Fruit fly (Drosophila melanogaster) whole organism, embryonic: ENCODE data around the gene CG42699.
A peak's percentile ranks its signal among the peaks of the same experiment; 100 is the strongest.

Source experiments
- Antp ChIP-seq: fragments of 200-800 bp; sonication (Bioruptor generic); optimal IDR thresholded peaks from 3 replicates; lab custom pipeline; 2016; ENCODE audit warnings: missing biosample characterization, missing genetic modification characterization
- Atf-2 ChIP-seq: fragments of 200-800 bp; sonication (Bioruptor generic); optimal IDR thresholded peaks from 2 replicates; lab custom pipeline; 2016; ENCODE audit warnings: missing biosample characterization, missing genetic modification characterization
- CG10209 ChIP-seq: fragments of 200-800 bp; sonication (Bioruptor generic); optimal IDR thresholded peaks from 3 replicates; lab custom pipeline; 2017; ENCODE audit warnings: missing biosample characterization, mild to moderate bottlenecking, missing genetic modification characterization, missing genetic modification reagents
- CG11093 ChIP-seq: fragments of 200-800 bp; sonication (Bioruptor generic); IDR thresholded peaks from 3 replicates; pipeline ENCODE4 v1.3.6; 2022; ENCODE audit warnings: missing biosample characterization, missing genetic modification characterization
- CG11456 ChIP-seq: fragments of 200-800 bp; sonication (Bioruptor generic); IDR thresholded peaks from 3 replicates; pipeline ENCODE4 v1.3.6; 2022; ENCODE audit warnings: missing biosample characterization, missing genetic modification characterization
- CG12219 ChIP-seq: fragments of 200-800 bp; sonication (Bioruptor generic); optimal IDR thresholded peaks from 3 replicates; lab custom pipeline; 2018; ENCODE audit warnings: missing biosample characterization, mild to moderate bottlenecking, missing genetic modification characterization
- CG12942 ChIP-seq: fragments of 200-800 bp; sonication (Bioruptor generic); optimal IDR thresholded peaks from 3 replicates; lab custom pipeline; 2016; ENCODE audit warnings: missing biosample characterization, missing genetic modification characterization
- CG15011 ChIP-seq: fragments of 200-800 bp; sonication (Bioruptor generic); optimal IDR thresholded peaks from 3 replicates; lab custom pipeline; 2018; ENCODE audit warnings: missing biosample characterization, mild to moderate bottlenecking, missing genetic modification characterization
- CG15696 ChIP-seq: fragments of 200-800 bp; sonication (Bioruptor generic); optimal IDR thresholded peaks from 2 replicates; lab custom pipeline; 2019; ENCODE audit warnings: missing biosample characterization, mild to moderate bottlenecking, missing genetic modification characterization, moderate library complexity
- CG1647 ChIP-seq: fragments of 200-800 bp; sonication (Bioruptor generic); optimal IDR thresholded peaks from 3 replicates; lab custom pipeline; 2016; ENCODE audit warnings: missing biosample characterization, missing genetic modification characterization
- CG17359 ChIP-seq: fragments of 200-800 bp; sonication (Bioruptor generic); optimal IDR thresholded peaks from 3 replicates; lab custom pipeline; 2018; ENCODE audit warnings: missing biosample characterization, mild to moderate bottlenecking, missing genetic modification characterization, moderate library complexity
- CG17912 ChIP-seq: fragments of 200-800 bp; sonication (Bioruptor generic); optimal IDR thresholded peaks from 2 replicates; lab custom pipeline; 2018; ENCODE audit warnings: missing biosample characterization, mild to moderate bottlenecking, missing genetic modification characterization
- CG18619 ChIP-seq: fragments of 200-800 bp; sonication (Bioruptor generic); optimal IDR thresholded peaks from 3 replicates; lab custom pipeline; 2017; ENCODE audit warnings: missing biosample characterization, mild to moderate bottlenecking, missing genetic modification characterization
- CG32532 ChIP-seq: fragments of 200-800 bp; sonication (Bioruptor generic); IDR thresholded peaks from 2 replicates; pipeline ENCODE4 v1.3.6; 2022; ENCODE audit warnings: missing biosample characterization, missing genetic modification characterization
- CG34224 ChIP-seq: fragments of 200-800 bp; sonication (Bioruptor generic); IDR thresholded peaks from 3 replicates; pipeline ENCODE4 v1.3.6; 2022; ENCODE audit warnings: missing biosample characterization, missing genetic modification characterization; ENCODE audit not compliant: partially characterized antibody
- CG4820 ChIP-seq: fragments of 200-800 bp; sonication (Bioruptor generic); optimal IDR thresholded peaks from 3 replicates; lab custom pipeline; 2016; ENCODE audit warnings: missing biosample characterization, missing genetic modification characterization
- CG6175 ChIP-seq: fragments of 200-800 bp; sonication (Bioruptor generic); IDR thresholded peaks from 3 replicates; pipeline ENCODE4 v1.3.6; 2022; ENCODE audit warnings: missing biosample characterization, missing genetic modification characterization
- CG6689 ChIP-seq: fragments of 200-800 bp; sonication (Bioruptor generic); IDR thresholded peaks from 2 replicates; pipeline ENCODE4 v1.3.6; 2022; ENCODE audit warnings: missing biosample characterization, missing genetic modification characterization
- CG7963 ChIP-seq: fragments of 200-800 bp; sonication (Bioruptor generic); IDR thresholded peaks from 3 replicates; pipeline ENCODE4 v1.3.6; 2022; ENCODE audit warnings: missing biosample characterization, missing genetic modification characterization; ENCODE audit not compliant: partially characterized antibody
- CG9932 ChIP-seq: fragments of 200-800 bp; sonication (Bioruptor generic); IDR thresholded peaks from 2 replicates; pipeline ENCODE4 v1.3.6; 2022; ENCODE audit warnings: missing biosample characterization, missing genetic modification characterization
- CTCF ChIP-seq: fragments of 200-800 bp; sonication (Bioruptor generic); optimal IDR thresholded peaks from 2 replicates; lab custom pipeline; 2017; ENCODE audit warnings: missing biosample characterization, mild to moderate bottlenecking, missing genetic modification characterization, moderate library complexity
- CoRest ChIP-seq: fragments of 200-800 bp; sonication (Bioruptor generic); optimal IDR thresholded peaks from 3 replicates; lab custom pipeline; 2018; ENCODE audit warnings: missing biosample characterization, mild to moderate bottlenecking, missing genetic modification characterization, moderate library complexity
- Drgx ChIP-seq: fragments of 200-800 bp; sonication (Bioruptor generic); IDR thresholded peaks from 2 replicates; pipeline ENCODE4 v1.3.6; 2022; ENCODE audit warnings: missing biosample characterization, missing genetic modification characterization
- Elba2 ChIP-seq: fragments of 200-800 bp; sonication (Bioruptor generic); optimal IDR thresholded peaks from 3 replicates; lab custom pipeline; 2016; ENCODE audit warnings: missing biosample characterization, missing genetic modification characterization
- H2.0 ChIP-seq: fragments of 200-800 bp; sonication (Bioruptor generic); IDR thresholded peaks from 2 replicates; pipeline ENCODE4 v1.3.6; 2022; ENCODE audit warnings: missing biosample characterization, missing genetic modification characterization
- HLH54F ChIP-seq: fragments of 200-800 bp; sonication (Bioruptor generic); optimal IDR thresholded peaks from 3 replicates; lab custom pipeline; 2016; ENCODE audit warnings: missing biosample characterization, missing genetic modification characterization
- Hand ChIP-seq: fragments of 200-800 bp; sonication (Bioruptor generic); optimal IDR thresholded peaks from 2 replicates; lab custom pipeline; 2017; ENCODE audit warnings: mild to moderate bottlenecking, missing biosample characterization, missing genetic modification reagents, missing genetic modification characterization
- Lpt ChIP-seq: fragments of >200 bp; optimal IDR thresholded peaks from 2 replicates; lab custom pipeline; 2018; ENCODE audit warnings: missing biosample characterization, missing genetic modification characterization
- NK7.1 ChIP-seq: fragments of 200-800 bp; sonication (Bioruptor generic); optimal IDR thresholded peaks from 3 replicates; lab custom pipeline; 2016; ENCODE audit warnings: missing biosample characterization, missing genetic modification characterization
- Nf-YB ChIP-seq: fragments of 200-800 bp; sonication (Bioruptor generic); optimal IDR thresholded peaks from 3 replicates; lab custom pipeline; 2019; ENCODE audit warnings: missing biosample characterization, mild to moderate bottlenecking, missing genetic modification characterization, moderate library complexity
- Oaz ChIP-seq: fragments of 200-800 bp; sonication (Bioruptor generic); IDR thresholded peaks from 2 replicates; pipeline ENCODE4 v1.3.6; 2022; ENCODE audit warnings: missing biosample characterization, missing genetic modification characterization
- Sox100B ChIP-seq: fragments of 200-800 bp; sonication (Bioruptor generic); optimal IDR thresholded peaks from 3 replicates; lab custom pipeline; 2018; ENCODE audit warnings: missing biosample characterization, mild to moderate bottlenecking, missing genetic modification characterization
- TFAM ChIP-seq: fragments of 200-800 bp; sonication (Bioruptor generic); optimal IDR thresholded peaks from 2 replicates; lab custom pipeline; 2017; ENCODE audit warnings: missing biosample characterization, missing genetic modification characterization, inconsistent platforms
- Taf1 ChIP-seq: fragments of 200-800 bp; sonication (Bioruptor generic); IDR thresholded peaks from 2 replicates; pipeline ENCODE4 v1.3.6; 2022; ENCODE audit warnings: missing biosample characterization, missing genetic modification characterization
- Tbp ChIP-seq: fragments of >200 bp; optimal IDR thresholded peaks from 2 replicates; lab custom pipeline; 2018; ENCODE audit warnings: missing biosample characterization, missing genetic modification characterization
- bab2 ChIP-seq: fragments of 200-800 bp; sonication (Bioruptor generic); optimal IDR thresholded peaks from 2 replicates; lab custom pipeline; 2016; ENCODE audit warnings: missing biosample characterization, missing genetic modification characterization
- bcd ChIP-seq: fragments of 200-800 bp; sonication (Bioruptor generic); optimal IDR thresholded peaks from 2 replicates; lab custom pipeline; 2017; ENCODE audit warnings: missing biosample characterization, mild to moderate bottlenecking, missing genetic modification characterization
- croc ChIP-seq: fragments of 200-800 bp; sonication (Bioruptor generic); conservative IDR thresholded peaks from 3 replicates; pipeline ENCODE4 v1.3.6; 2022; ENCODE audit warnings: missing biosample characterization, missing genetic modification characterization
- en ChIP-seq: fragments of 200-800 bp; sonication (Bioruptor generic); optimal IDR thresholded peaks from 2 replicates; lab custom pipeline; 2016; ENCODE audit warnings: missing biosample characterization, missing genetic modification characterization
- fd3F ChIP-seq: fragments of 200-800 bp; sonication (Bioruptor generic); optimal IDR thresholded peaks from 2 replicates; lab custom pipeline; 2018; ENCODE audit warnings: missing biosample characterization, mild to moderate bottlenecking, missing genetic modification characterization, moderate library complexity
- grn ChIP-seq: fragments of 200-800 bp; sonication (Bioruptor generic); optimal IDR thresholded peaks from 3 replicates; lab custom pipeline; 2017; ENCODE audit warnings: missing biosample characterization, missing genetic modification characterization
- jing ChIP-seq: fragments of 200-800 bp; sonication (Bioruptor generic); optimal IDR thresholded peaks from 2 replicates; lab custom pipeline; 2018; ENCODE audit warnings: missing biosample characterization, mild to moderate bottlenecking, missing genetic modification characterization
- lmd ChIP-seq: fragments of 200-800 bp; sonication (Bioruptor generic); IDR thresholded peaks from 2 replicates; pipeline ENCODE4 v1.3.6; 2022; ENCODE audit warnings: missing biosample characterization, missing genetic modification characterization
- otp ChIP-seq: fragments of 200-800 bp; sonication (Bioruptor generic); IDR thresholded peaks from 3 replicates; pipeline ENCODE4, ENCODE4 v1.3.6; 2022; ENCODE audit warnings: missing biosample characterization, missing genetic modification characterization
- p53 ChIP-seq: fragments of 200-800 bp; sonication (Bioruptor generic); optimal IDR thresholded peaks from 2 replicates; lab custom pipeline; 2016; ENCODE audit warnings: missing biosample characterization, missing genetic modification characterization
- phol ChIP-seq: fragments of 200-800 bp; sonication (Bioruptor generic); optimal IDR thresholded peaks from 3 replicates; lab custom pipeline; 2018; ENCODE audit warnings: missing biosample characterization, mild to moderate bottlenecking, missing genetic modification characterization, moderate library complexity
- sd ChIP-seq: fragments of 200-800 bp; sonication (Bioruptor generic); optimal IDR thresholded peaks from 3 replicates; lab custom pipeline; 2018; ENCODE audit warnings: missing biosample characterization, mild to moderate bottlenecking, missing genetic modification characterization, moderate library complexity
- sens ChIP-seq: fragments of 200-800 bp; sonication (Bioruptor generic); peaks from one replicate; lab custom pipeline; 2016; ENCODE audit warnings: missing biosample characterization, missing genetic modification characterization
- sens-2 ChIP-seq: fragments of 200-800 bp; sonication (Bioruptor generic); IDR thresholded peaks from 2 replicates; pipeline ENCODE4 v1.3.6; 2022; ENCODE audit warnings: missing biosample characterization, missing genetic modification characterization
- sr ChIP-seq: fragments of 200-800 bp; sonication (Bioruptor generic); IDR thresholded peaks from 3 replicates; pipeline ENCODE4 v1.3.6; 2022; ENCODE audit warnings: missing biosample characterization, missing genetic modification characterization
- tin ChIP-seq: fragments of 200-800 bp; sonication (Bioruptor generic); optimal IDR thresholded peaks from 3 replicates; lab custom pipeline; 2016; ENCODE audit warnings: missing biosample characterization, missing genetic modification characterization
- tio ChIP-seq: fragments of 200-800 bp; sonication (Bioruptor generic); optimal IDR thresholded peaks from 2 replicates; lab custom pipeline; 2017; ENCODE audit warnings: missing biosample characterization, missing genetic modification characterization, inconsistent platforms
- vfl ChIP-seq: fragments of 200-800 bp; sonication (Bioruptor generic); optimal IDR thresholded peaks from 2 replicates; lab custom pipeline; 2016; ENCODE audit warnings: missing biosample characterization, missing genetic modification characterization
- yki ChIP-seq: fragments of >200 bp; optimal IDR thresholded peaks from 3 replicates; lab custom pipeline; 2018

The CG42699 gene

dm6 chrX:5770730-5771181, 6.4 kb downstream of the CG42699 start, which contains the start of gene CG3097 (continued):
- TF ChIP-seq Sox100B (GFP tag; lab: Kevin White, UChicago): no peak
- TF ChIP-seq fd3F (GFP tag; lab: Kevin White, UChicago): no peak
- TF ChIP-seq H2.0 (GFP tag; lab: Robert Waterston, UW): no peak
- no peak for TF ChIP-seq lmd (GFP tag; lab: Robert Waterston, UW)
- TF ChIP-seq CG17359 (tag; lab: Kevin White, UChicago): no peak
- no peak for TF ChIP-seq Oaz
- TF ChIP-seq CG1647 (GFP tag; lab: Kevin White, UChicago): no peak
- no peak for TF ChIP-seq CG9932
- TF ChIP-seq CG7963 (GFP tag; lab: Robert Waterston, UW): no peak
- TF ChIP-seq CG17912 (GFP tag; lab: Kevin White, UChicago): no peak
- no peak for TF ChIP-seq CG12942 (GFP tag; lab: Kevin White, UChicago)
- no peak for TF ChIP-seq en
- TF ChIP-seq CG15696 (tag; lab: Kevin White, UChicago): no peak
- no peak for TF ChIP-seq CG6175
- no peak for TF ChIP-seq CoRest (tag; lab: Kevin White, UChicago)
- TF ChIP-seq vfl (GFP tag; lab: Kevin White, UChicago): no peak
- peak; percentile 99 for TF ChIP-seq sr (GFP tag; lab: Robert Waterston, UW)
- 0 out of 3 replicates have a peak, but pooled peaks have one; percentile 6 for TF ChIP-seq otp (GFP tag; lab: Robert Waterston, UW)
- TF ChIP-seq TFAM: no peak
- no peak for TF ChIP-seq CG6689 (GFP tag; lab: Robert Waterston, UW)
- no peak for TF ChIP-seq CG12219 (GFP tag; lab: Kevin White, UChicago)
- peak; percentile 58 for TF ChIP-seq Nf-YB
- no peak for TF ChIP-seq Antp (GFP tag; lab: Kevin White, UChicago)
- TF ChIP-seq CG11093: no peak
- TF ChIP-seq yki (lab: Kevin White, UChicago): peak; percentile 81
- TF ChIP-seq Atf-2: no peak
- no peak for TF ChIP-seq sens (GFP tag; lab: Kevin White, UChicago)
- no peak for TF ChIP-seq bcd (GFP tag; lab: Kevin White, UChicago)
- TF ChIP-seq Taf1: no peak
- no peak for TF ChIP-seq sens-2 (GFP tag; lab: Robert Waterston, UW)
- no peak for TF ChIP-seq tin (GFP tag; lab: Kevin White, UChicago)
- TF ChIP-seq CG4820 (GFP tag; lab: Kevin White, UChicago): no peak
- no peak for TF ChIP-seq CG10209 (GFP tag; lab: Kevin White, UChicago)
- no peak for TF ChIP-seq CG11456 (GFP tag; lab: Robert Waterston, UW)
- TF ChIP-seq CTCF (GFP tag; lab: Kevin White, UChicago): no peak
- TF ChIP-seq CG18619 (GFP tag; lab: Kevin White, UChicago): no peak
- TF ChIP-seq CG32532 (GFP tag; lab: Robert Waterston, UW): no peak
- TF ChIP-seq bab2: no peak
- no peak for TF ChIP-seq CG34224 (GFP tag; lab: Robert Waterston, UW)
- no peak; the same call in 1 of the 2 replicates for TF ChIP-seq Drgx (GFP tag; lab: Robert Waterston, UW)
- no peak for TF ChIP-seq CG15011 (GFP tag; lab: Kevin White, UChicago)
- TF ChIP-seq grn (GFP tag; lab: Kevin White, UChicago): no peak
- TF ChIP-seq Lpt (GFP tag; lab: Kevin White, UChicago): no peak
- no peak for TF ChIP-seq croc (GFP tag; lab: Robert Waterston, UW)
- TF ChIP-seq Elba2: no peak
- no peak for TF ChIP-seq tio (GFP tag; lab: Kevin White, UChicago)
- TF ChIP-seq Hand (GFP tag; lab: Kevin White, UChicago): no peak
- TF ChIP-seq jing (GFP tag; lab: Kevin White, UChicago): no peak
- TF ChIP-seq HLH54F: no peak
- TF ChIP-seq p53 (GFP tag; lab: Kevin White, UChicago): no peak
- TF ChIP-seq sd (tag; lab: Kevin White, UChicago): no peak
- no peak for TF ChIP-seq Tbp (GFP tag; lab: Kevin White, UChicago)
- TF ChIP-seq NK7.1 (GFP tag; lab: Kevin White, UChicago): no peak
- no peak for TF ChIP-seq phol (tag; lab: Kevin White, UChicago)
